Fruit fly (Drosophila melanogaster): ENCODE data around the gene CG6695.

- no peak for TF ChIP-seq Snoo (tag; optimal IDR thresholded peaks at IDR 0.05)
- no peak for TF ChIP-seq CG13204 (GFP tag; optimal IDR thresholded peaks at IDR 0.05)
- no peak for TF ChIP-seq gl (tag; optimal IDR thresholded peaks at IDR 0.05)
- no peak for TF ChIP-seq CG8301 (tag; optimal IDR thresholded peaks at IDR 0.05)
- TF ChIP-seq EcR (GFP tag; optimal IDR thresholded peaks at IDR 0.05): no peak
Measured at dm6 chr3R:24620569-24620968, 34.4 kb upstream of the CG6695 start.
